Fruit fly (Drosophila melanogaster) whole organism: ENCODE measurements around the gene CG14247.

Source experiments
- CG8478 ChIP-seq: fragments of >200 bp; optimal IDR thresholded peaks from 2 replicates; lab custom pipeline; 2018; ENCODE audit warnings: inconsistent platforms
- Dll ChIP-seq: fragments of >200 bp; optimal IDR thresholded peaks from 2 replicates; lab custom pipeline; 2017
- pan ChIP-seq: fragments of >200 bp; optimal IDR thresholded peaks from 2 replicates; lab custom pipeline; 2017
- usp ChIP-seq: fragments of >200 bp; optimal IDR thresholded peaks from 2 replicates; lab custom pipeline; 2017; ENCODE audit warnings: missing biosample characterization, missing genetic modification characterization, mixed read lengths

dm6 chr3R:26693490-26693889 lies 43.9 kb upstream of the CG14247 start, which contains the start of gene TwdlQ:
- TF ChIP-seq Dll = no peak
- no peak for TF ChIP-seq usp
- TF ChIP-seq pan (lab: Kevin White, UChicago) = no peak
- TF ChIP-seq CG8478 (lab: Kevin White, UChicago) = no peak
